Fruit fly (Drosophila melanogaster): ENCODE data around the gene ERR.

dm6 chr3L:8219687-8220086, 33.2 kb upstream of the ERR start:
- TF ChIP-seq jim (GFP tag; optimal IDR thresholded peaks at IDR 0.05) = no peak
- no peak for TF ChIP-seq pan (optimal IDR thresholded peaks at IDR 0.05)
- no peak for TF ChIP-seq Hr78 (GFP tag; optimal IDR thresholded peaks at IDR 0.05)
